Fruit fly (Drosophila melanogaster): ENCODE results near the gene eEF2.

Gene eEF2

dm6 chr2L:21629814-21630562 is 52.0 kb downstream of the eEF2 start, which contains the start of gene Df31 (continued):
- TF ChIP-seq acj6 (GFP tag; optimal IDR thresholded peaks at IDR 0.05) (peak; percentile 12), CG16779 (tag; optimal IDR thresholded peaks at IDR 0.05) (no peak), CG11294 (GFP tag; IDR thresholded peaks at IDR 0.05) (no peak), Eip93F (GFP tag; optimal IDR thresholded peaks at IDR 0.05) (peak; percentile 14), CG8119 (GFP tag; IDR thresholded peaks at IDR 0.05) (no peak), Hr39 (GFP tag; optimal IDR thresholded peaks at IDR 0.05) (peak; percentile 19), fd59A (GFP tag; optimal IDR thresholded peaks at IDR 0.05) (no peak), Gug (GFP tag; IDR thresholded peaks at IDR 0.05) (no peak), Sox102F (GFP tag; optimal IDR thresholded peaks at IDR 0.05) (peak; percentile 65)

dm6 chr2L:21629149-21629813 is 52.7 kb downstream of the eEF2 start:
- TF ChIP-seq Sox102F (GFP tag; optimal IDR thresholded peaks at IDR 0.05), result no peak
- TF ChIP-seq eg (GFP tag; IDR thresholded peaks at IDR 0.05), result no peak
- no peak for TF ChIP-seq CG6854 (GFP tag; optimal IDR thresholded peaks at IDR 0.05)
- TF ChIP-seq fkh (GFP tag; optimal IDR thresholded peaks at IDR 0.05), result peak; percentile 78
- peak; percentile 77 for TF ChIP-seq svp (GFP tag)
- peak; percentile 60 for TF ChIP-seq CG6163 (GFP tag; IDR thresholded peaks at IDR 0.05)
- no peak for TF ChIP-seq Sox14 (GFP tag; optimal IDR thresholded peaks at IDR 0.05)
- no peak for TF ChIP-seq CG16779 (tag; optimal IDR thresholded peaks at IDR 0.05)
- peak; percentile 97 for TF ChIP-seq CG1621 (tag; optimal IDR thresholded peaks at IDR 0.05)

dm6 chr2L:21628533-21628932 is 53.4 kb downstream of the eEF2 start:
- TF ChIP-seq Eip78C (GFP tag) (peak; percentile 53), Eip93F (GFP tag; optimal IDR thresholded peaks at IDR 0.05) (no peak), ss (GFP tag; optimal IDR thresholded peaks at IDR 0.05) (peak in 1 of 2 experiments; percentile 35), dsx (GFP tag; optimal IDR thresholded peaks at IDR 0.05; ENCODE audit: poor library complexity, severe bottlenecking) (peak; percentile 34), Ets96B (tag; optimal IDR thresholded peaks at IDR 0.05) (peak; percentile 3), CG1621 (tag; optimal IDR thresholded peaks at IDR 0.05) (peak; percentile 33), CG8119 (GFP tag; IDR thresholded peaks at IDR 0.05) (0 out of 3 replicates have a peak, but pooled peaks have one; percentile 14), CG6808 (GFP tag; optimal IDR thresholded peaks at IDR 0.05) (peak; percentile 7), net (GFP tag; optimal IDR thresholded peaks at IDR 0.05) (no peak), CG6792 (GFP tag; optimal IDR thresholded peaks at IDR 0.05) (no peak), CG9139 (GFP tag; optimal IDR thresholded peaks at IDR 0.05) (peak; percentile 4), Hr4 (GFP tag; optimal IDR thresholded peaks at IDR 0.05) (no peak), spab (GFP tag; optimal IDR thresholded peaks at IDR 0.05) (no peak), CG15336 (GFP tag; IDR thresholded peaks at IDR 0.05) (no peak), CG6276 (GFP tag; optimal IDR thresholded peaks at IDR 0.05) (peak; percentile 24)

- peak; percentile 88 for TF ChIP-seq svp (GFP tag)
- TF ChIP-seq CG6163 (GFP tag; IDR thresholded peaks at IDR 0.05), result peak; percentile 15; the same call in 1 of the 3 replicates
- no peak for TF ChIP-seq CG31627 (GFP tag; optimal IDR thresholded peaks at IDR 0.05)
Measured at dm6 chr2L:21627957-21628356, 54.0 kb downstream of the eEF2 start.

All from whole organism, prepupa.